Fruit fly (Drosophila melanogaster): ENCODE results near the gene Pfrx.

Gene Pfrx

DNA sequence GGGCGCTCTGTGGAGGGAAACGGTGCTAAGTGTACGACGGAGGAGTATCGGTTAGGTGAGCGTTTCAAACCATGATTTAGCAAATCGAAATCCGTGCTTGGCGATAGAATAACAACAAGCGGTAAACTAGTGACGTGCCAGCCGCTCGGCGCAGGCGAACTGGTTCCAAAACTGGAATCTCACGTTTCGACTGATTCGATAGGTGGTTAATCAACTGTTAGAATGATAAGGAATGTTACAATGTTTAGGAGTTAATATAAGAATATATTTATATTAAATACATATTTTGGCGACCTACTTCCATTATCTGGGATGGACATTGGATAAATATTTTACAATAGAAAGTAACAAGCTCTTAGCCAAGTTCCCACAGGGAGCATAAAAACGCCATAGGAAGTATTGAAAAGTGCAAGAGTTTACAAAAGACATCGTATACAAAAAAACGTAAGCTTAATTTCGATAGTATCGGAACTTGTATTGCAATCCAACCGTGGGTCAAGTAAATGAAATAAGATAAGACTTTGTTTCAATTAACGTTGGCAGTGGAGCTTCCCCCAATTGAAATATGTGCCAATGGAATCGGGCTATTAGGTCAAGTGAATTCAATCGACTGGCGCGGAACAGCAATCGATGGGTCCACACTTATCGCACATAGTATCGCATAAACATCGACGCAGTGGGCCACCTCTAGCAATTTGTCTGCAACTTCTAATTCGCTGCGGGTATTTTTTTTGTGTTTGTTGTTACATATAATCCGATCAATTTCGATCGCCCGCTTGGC is at the start of gene Pfrx, which contains the start of the genes ksh and CG14200 (continued):
- no peak for TF ChIP-seq CG31365 (tag; optimal IDR thresholded peaks at IDR 0.05)
- peak; percentile 35 for TF ChIP-seq Antp (GFP tag; optimal IDR thresholded peaks at IDR 0.05)
- peak; percentile 33 for TF ChIP-seq MBD-R2 (GFP tag; IDR thresholded peaks at IDR 0.05)
- TF ChIP-seq CG9437 (GFP tag; optimal IDR thresholded peaks at IDR 0.05): peak; percentile 47
- TF ChIP-seq CG17385 (GFP tag; optimal IDR thresholded peaks at IDR 0.05): no peak
- TF ChIP-seq scrt (GFP tag; optimal IDR thresholded peaks at IDR 0.05): no peak
- no peak for TF ChIP-seq CG3065 (GFP tag; optimal IDR thresholded peaks at IDR 0.05)
- TF ChIP-seq CG4707 (GFP tag; optimal IDR thresholded peaks at IDR 0.05): no peak
- peak; percentile 93 for TF ChIP-seq Dref (GFP tag; IDR thresholded peaks at IDR 0.05)
- TF ChIP-seq dysf (GFP tag; IDR thresholded peaks at IDR 0.05): peak; percentile 41; the same call in 1 of the 3 replicates
- TF ChIP-seq cato (GFP tag; optimal IDR thresholded peaks at IDR 0.05; ENCODE audit: borderline replicate concordance): no peak
- no peak for TF ChIP-seq Tbp (GFP tag; optimal IDR thresholded peaks at IDR 0.05)
- peak; percentile 97 for TF ChIP-seq bbx (GFP tag; IDR thresholded peaks at IDR 0.05; ENCODE audit: partially characterized antibody)
- no peak for TF ChIP-seq CG8478 (optimal IDR thresholded peaks at IDR 0.05)
- TF ChIP-seq Pdp1 (GFP tag; optimal IDR thresholded peaks at IDR 0.05): peak in 1 of 2 experiments; percentile 30
- no peak for TF ChIP-seq fd102C (GFP tag; optimal IDR thresholded peaks at IDR 0.05)
- peak; percentile 92 for TF ChIP-seq CG16813 (GFP tag; IDR thresholded peaks at IDR 0.05; ENCODE audit: partially characterized antibody)
- TF ChIP-seq TFAM (GFP tag; optimal IDR thresholded peaks at IDR 0.05): no peak
- TF ChIP-seq Mrtf (GFP tag; IDR thresholded peaks at IDR 0.05): no peak
- TF ChIP-seq Med (GFP tag): peak; percentile 89
- no peak for TF ChIP-seq CG11696 (GFP tag; IDR thresholded peaks at IDR 0.05)
- TF ChIP-seq Atf6 (GFP tag; IDR thresholded peaks at IDR 0.05): no peak
- TF ChIP-seq CG3995 (GFP tag; optimal IDR thresholded peaks at IDR 0.05): no peak
- peak; percentile 94 for TF ChIP-seq CG42726 (GFP tag; IDR thresholded peaks at IDR 0.05; ENCODE audit: partially characterized antibody)
- TF ChIP-seq usp (GFP tag; optimal IDR thresholded peaks at IDR 0.05): no peak
- no peak for TF ChIP-seq Trl (optimal IDR thresholded peaks at IDR 0.05)
- no peak for TF ChIP-seq Trl (GFP tag; optimal IDR thresholded peaks at IDR 0.05)
- TF ChIP-seq kay (GFP tag; optimal IDR thresholded peaks at IDR 0.05): no peak
- TF ChIP-seq Doc3 (GFP tag; IDR thresholded peaks at IDR 0.05; ENCODE audit: partially characterized antibody): peak; percentile 60
- no peak for TF ChIP-seq Atf3 (GFP tag; optimal IDR thresholded peaks at IDR 0.05)
- peak; percentile 88 for TF ChIP-seq mld (GFP tag; IDR thresholded peaks at IDR 0.05; ENCODE audit: partially characterized antibody)
- no peak for TF ChIP-seq sc (optimal IDR thresholded peaks at IDR 0.05)
- no peak for TF ChIP-seq sc (GFP tag; optimal IDR thresholded peaks at IDR 0.05)
- no peak for TF ChIP-seq Bdp1 (GFP tag; optimal IDR thresholded peaks at IDR 0.05)
- TF ChIP-seq Kr (GFP tag; optimal IDR thresholded peaks at IDR 0.05): no peak
- no peak for TF ChIP-seq CG12769 (tag; optimal IDR thresholded peaks at IDR 0.05)
- peak; percentile 14 for TF ChIP-seq CG7786 (GFP tag; optimal IDR thresholded peaks at IDR 0.05)
- TF ChIP-seq Dad (GFP tag; optimal IDR thresholded peaks at IDR 0.05): no peak
- TF ChIP-seq CG2202 (tag; optimal IDR thresholded peaks at IDR 0.05): no peak
- TF ChIP-seq lbe (GFP tag; optimal IDR thresholded peaks at IDR 0.05): no peak
- no peak for TF ChIP-seq CG16815 (GFP tag; optimal IDR thresholded peaks at IDR 0.05)
- no peak for TF ChIP-seq GATAe (GFP tag; conservative IDR thresholded peaks at IDR 0.05)
- no peak for TF ChIP-seq nom (GFP tag; optimal IDR thresholded peaks at IDR 0.05)
- TF ChIP-seq Sox100B (GFP tag; optimal IDR thresholded peaks at IDR 0.05): no peak
- TF ChIP-seq crp (GFP tag; optimal IDR thresholded peaks at IDR 0.05): no peak
- no peak for TF ChIP-seq Spps (tag; optimal IDR thresholded peaks at IDR 0.05)
- peak; percentile 92 for TF ChIP-seq hb (GFP tag; IDR thresholded peaks at IDR 0.05; ENCODE audit: partially characterized antibody)
- TF ChIP-seq PHDP (tag; optimal IDR thresholded peaks at IDR 0.05): no peak
- TF ChIP-seq ind (GFP tag; optimal IDR thresholded peaks at IDR 0.05): no peak
- TF ChIP-seq p53 (GFP tag; optimal IDR thresholded peaks at IDR 0.05): no peak
